Worm (Caenorhabditis elegans) whole organism, late embryonic: ENCODE data around the gene srh-180.
"Not testable (repeated sequence)": the region's sequence is repeated elsewhere in the genome, so short reads cannot be mapped to it uniquely, and the experiment has no call there.

ENCODE experiments used
- C38D4.7 ChIP-seq: fragments of 200-800 bp; sonication (Bioruptor generic); optimal IDR thresholded peaks from 2 replicates; lab custom pipeline; 2018; ENCODE audit warnings: mild to moderate bottlenecking, missing genetic modification characterization, moderate library complexity, missing compliant biosample characterization
- K02D7.2 ChIP-seq: sonication (generic microtip); optimal IDR thresholded peaks from 2 replicates; lab custom pipeline; 2017; ENCODE audit warnings: mild to moderate bottlenecking, missing genetic modification characterization, missing compliant biosample characterization
- K09A11.1 ChIP-seq: sonication (generic microtip); optimal IDR thresholded peaks from 2 replicates; lab custom pipeline; 2017; ENCODE audit warnings: antibody characterized with exemption, mild to moderate bottlenecking, missing genetic modification characterization, missing compliant biosample characterization; ENCODE audit not compliant: insufficient read depth
- T23F11.4 ChIP-seq: fragments of 200-800 bp; sonication (Bioruptor generic); optimal IDR thresholded peaks from 2 replicates; lab custom pipeline; 2018; ENCODE audit warnings: mild to moderate bottlenecking, missing genetic modification characterization, missing compliant biosample characterization
- ceh-31 ChIP-seq: sonication (generic microtip); optimal IDR thresholded peaks from 2 replicates; lab custom pipeline; 2016; ENCODE audit warnings: missing genetic modification characterization, missing compliant biosample characterization
- ceh-34 ChIP-seq: sonication (generic microtip); optimal IDR thresholded peaks from 2 replicates; lab custom pipeline; 2016; ENCODE audit warnings: mild to moderate bottlenecking, missing genetic modification characterization, missing compliant biosample characterization
- ceh-45 ChIP-seq: fragments of 200-800 bp; sonication (Bioruptor generic); IDR thresholded peaks from 2 replicates; pipeline ENCODE4 v1.3.6; 2022; ENCODE audit warnings: missing genetic modification reagents, missing genetic modification characterization, missing compliant biosample characterization
- ceh-6 ChIP-seq: fragments of 200-800 bp; sonication (Bioruptor generic); optimal IDR thresholded peaks from 2 replicates; lab custom pipeline; 2018; ENCODE audit warnings: mild to moderate bottlenecking, missing genetic modification characterization, missing compliant biosample characterization
- che-1 ChIP-seq: sonication (generic microtip); optimal IDR thresholded peaks from 2 replicates; lab custom pipeline; 2016; ENCODE audit warnings: mild to moderate bottlenecking, missing genetic modification characterization, missing compliant biosample characterization
- elt-2 ChIP-seq: sonication (generic microtip); optimal IDR thresholded peaks from 2 replicates; lab custom pipeline; 2016; ENCODE audit warnings: missing genetic modification reagents, missing genetic modification characterization, missing compliant biosample characterization
- ets-4 ChIP-seq: sonication (generic microtip); optimal IDR thresholded peaks from 2 replicates; lab custom pipeline; 2016; ENCODE audit warnings: missing genetic modification characterization, missing compliant biosample characterization
- fax-1 ChIP-seq: sonication (generic microtip); optimal IDR thresholded peaks from 2 replicates; lab custom pipeline; 2016; ENCODE audit warnings: missing genotype, missing genetic modification characterization, missing compliant biosample characterization
- hlh-13 ChIP-seq: fragments of 200-800 bp; sonication (Bioruptor generic); optimal IDR thresholded peaks from 2 replicates; lab custom pipeline; 2018; ENCODE audit warnings: mild to moderate bottlenecking, missing genetic modification characterization, missing compliant biosample characterization
- hlh-30 ChIP-seq: sonication (generic microtip); optimal IDR thresholded peaks from 2 replicates; lab custom pipeline; 2017; ENCODE audit warnings: antibody characterized with exemption, missing genetic modification characterization, missing compliant biosample characterization; ENCODE audit not compliant: insufficient read depth
- hlh-6 ChIP-seq: sonication (generic microtip); optimal IDR thresholded peaks from 2 replicates; lab custom pipeline; 2016; ENCODE audit warnings: missing genotype, missing genetic modification characterization, missing compliant biosample characterization
- hlh-8 ChIP-seq: sonication (generic microtip); optimal IDR thresholded peaks from 2 replicates; lab custom pipeline; 2016; ENCODE audit warnings: missing genotype, missing genetic modification characterization, missing compliant biosample characterization
- lin-11 ChIP-seq: fragments of 200-800 bp; sonication (Bioruptor generic); optimal IDR thresholded peaks from 2 replicates; lab custom pipeline; 2018; ENCODE audit warnings: mild to moderate bottlenecking, missing genetic modification characterization, missing compliant biosample characterization
- madf-2 ChIP-seq: sonication (generic microtip); optimal IDR thresholded peaks from 2 replicates; lab custom pipeline; 2017; ENCODE audit warnings: missing genetic modification characterization, missing compliant biosample characterization
- mec-3 ChIP-seq: sonication (generic microtip); optimal IDR thresholded peaks from 2 replicates; lab custom pipeline; 2016; ENCODE audit warnings: borderline replicate concordance, missing genetic modification characterization, missing compliant biosample characterization
- nfya-1 ChIP-seq: sonication (generic microtip); optimal IDR thresholded peaks from 2 replicates; lab custom pipeline; 2017; ENCODE audit warnings: missing genetic modification characterization, mild to moderate bottlenecking, missing compliant biosample characterization, antibody characterized with exemption, moderate library complexity
- nhr-11 ChIP-seq: fragments of 150-350 bp; optimal IDR thresholded peaks from 2 replicates; lab custom pipeline; 2014; ENCODE audit warnings: missing biosample characterization, missing genetic modification characterization
- nhr-232 ChIP-seq: sonication (generic microtip); optimal IDR thresholded peaks from 2 replicates; lab custom pipeline; 2016; ENCODE audit warnings: missing genetic modification characterization, missing compliant biosample characterization
- npax-4 ChIP-seq: sonication (generic microtip); optimal IDR thresholded peaks from 2 replicates; lab custom pipeline; 2016; ENCODE audit warnings: missing genetic modification characterization, missing compliant biosample characterization
- odd-2 ChIP-seq: sonication (generic microtip); optimal IDR thresholded peaks from 2 replicates; lab custom pipeline; 2017; ENCODE audit warnings: antibody characterized with exemption, mild to moderate bottlenecking, missing genetic modification characterization, missing compliant biosample characterization
- pag-3 ChIP-seq: sonication (generic microtip); optimal IDR thresholded peaks from 2 replicates; lab custom pipeline; 2016; ENCODE audit warnings: missing compliant biosample characterization, missing genetic modification characterization, borderline replicate concordance
- pha-4 ChIP-seq: fragments of 150-350 bp; optimal IDR thresholded peaks from 2 replicates; lab custom pipeline; 2018; ENCODE audit warnings: missing biosample characterization, missing genetic modification reagents, missing genetic modification characterization
- pqm-1 ChIP-seq: sonication (generic microtip); optimal IDR thresholded peaks from 2 replicates; lab custom pipeline; 2016; ENCODE audit warnings: missing genetic modification characterization, missing compliant biosample characterization
- ref-2 ChIP-seq: sonication (generic microtip); optimal IDR thresholded peaks from 2 replicates; lab custom pipeline; 2016; ENCODE audit warnings: missing genetic modification characterization, missing compliant biosample characterization
- rnt-1 ChIP-seq: sonication (generic microtip); optimal IDR thresholded peaks from 2 replicates; lab custom pipeline; 2016; ENCODE audit warnings: missing genetic modification characterization, missing compliant biosample characterization
- sox-2 ChIP-seq: fragments of 200-800 bp; sonication (Bioruptor generic); IDR thresholded peaks from 2 replicates; pipeline ENCODE4 v1.3.6; 2022; ENCODE audit warnings: missing genetic modification reagents, missing genetic modification characterization, missing compliant biosample characterization
- sox-4 ChIP-seq: sonication (generic microtip); optimal IDR thresholded peaks from 2 replicates; lab custom pipeline; 2017; ENCODE audit warnings: mild to moderate bottlenecking, missing genetic modification characterization, inconsistent platforms, missing compliant biosample characterization
- syd-9 ChIP-seq: sonication (generic microtip); optimal IDR thresholded peaks from 2 replicates; lab custom pipeline; 2016; ENCODE audit warnings: mild to moderate bottlenecking, missing genetic modification characterization, moderate library complexity, missing compliant biosample characterization
- tbx-7 ChIP-seq: sonication (generic microtip); optimal IDR thresholded peaks from 2 replicates; lab custom pipeline; 2016; ENCODE audit warnings: missing genotype, missing genetic modification characterization, missing compliant biosample characterization
- unc-86 ChIP-seq: sonication (generic microtip); optimal IDR thresholded peaks from 2 replicates; lab custom pipeline; 2016; ENCODE audit warnings: missing genetic modification characterization, missing compliant biosample characterization

The srh-180 gene

DNA sequence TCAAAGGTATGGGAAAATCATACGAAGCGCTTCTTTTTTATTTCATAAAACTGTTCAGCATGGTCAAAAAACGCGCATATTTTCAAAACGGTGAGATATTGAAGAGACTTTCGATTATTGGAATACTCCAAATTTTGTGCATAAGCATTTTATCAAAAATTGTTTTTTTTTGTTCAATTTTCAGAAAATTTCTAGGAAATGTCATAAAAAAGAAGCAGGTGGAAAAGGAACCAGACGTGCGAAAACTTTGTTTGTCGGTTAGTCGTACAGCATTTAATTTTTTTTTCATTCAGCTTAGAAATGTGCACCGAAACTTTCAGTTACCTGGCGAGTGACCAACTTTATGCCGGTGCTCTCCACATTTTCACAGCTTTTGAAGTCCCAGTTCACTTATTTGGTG, 16.1 kb downstream of the srh-180 start, which contains the start of gene srh-167:
srh-167 (plus strand) TSS at position 301 of the 400 bp plus-strand sequence.
- TF ChIP-seq sox-4 (tag; lab: Kevin White, UChicago), result no peak
- TF ChIP-seq ceh-6 (GFP tag; lab: Kevin White, UChicago), result no peak
- TF ChIP-seq mec-3 (tag; lab: Kevin White, UChicago), result no peak
- TF ChIP-seq unc-86 (tag; lab: Kevin White, UChicago), result no peak
- TF ChIP-seq tbx-7 (tag; lab: Kevin White, UChicago), result no peak
- no peak for TF ChIP-seq syd-9
- TF ChIP-seq pha-4 (tag; lab: Kevin White, UChicago), result no peak
- TF ChIP-seq hlh-6 (tag; lab: Kevin White, UChicago), result no peak
- no peak for TF ChIP-seq K02D7.2 (tag; lab: Kevin White, UChicago)
- TF ChIP-seq madf-2 (tag; lab: Kevin White, UChicago), result no peak
- no peak for TF ChIP-seq pqm-1
- TF ChIP-seq nhr-11 (tag; lab: Kevin White, UChicago), result no peak
- TF ChIP-seq C38D4.7, result no peak
- TF ChIP-seq sox-2 (GFP tag; lab: Robert Waterston, UW), result no peak
- TF ChIP-seq ref-2, result no peak
- no peak for TF ChIP-seq K09A11.1 (tag; lab: Kevin White, UChicago)
- TF ChIP-seq, all 69 proteins: peak for 0

ce11 chrV:16336326-16336725, 19.0 kb downstream of the srh-180 start, which contains the start of gene srw-87:
srw-87 (plus strand) TSS chrV:16336626.
- TF ChIP-seq ets-4 (no peak), nhr-232 (tag; lab: Kevin White, UChicago) (no peak), che-1 (tag; lab: Kevin White, UChicago) (no peak), rnt-1 (tag; lab: Kevin White, UChicago) (no peak), odd-2 (no peak), fax-1 (tag; lab: Kevin White, UChicago) (no peak), lin-11 (tag; lab: Kevin White, UChicago) (no peak), syd-9 (no peak), nfya-1 (tag; lab: Kevin White, UChicago) (no peak), hlh-30 (no peak), ceh-31 (tag; lab: Kevin White, UChicago) (no peak), ceh-45 (GFP tag; lab: Robert Waterston, UW) (no peak), T23F11.4 (GFP tag; lab: Kevin White, UChicago) (no peak), ceh-34 (tag; lab: Kevin White, UChicago) (no peak), ref-2 (no peak), unc-86 (tag; lab: Kevin White, UChicago) (no peak)
- TF ChIP-seq, all 69 proteins: peak for 0

DNA sequence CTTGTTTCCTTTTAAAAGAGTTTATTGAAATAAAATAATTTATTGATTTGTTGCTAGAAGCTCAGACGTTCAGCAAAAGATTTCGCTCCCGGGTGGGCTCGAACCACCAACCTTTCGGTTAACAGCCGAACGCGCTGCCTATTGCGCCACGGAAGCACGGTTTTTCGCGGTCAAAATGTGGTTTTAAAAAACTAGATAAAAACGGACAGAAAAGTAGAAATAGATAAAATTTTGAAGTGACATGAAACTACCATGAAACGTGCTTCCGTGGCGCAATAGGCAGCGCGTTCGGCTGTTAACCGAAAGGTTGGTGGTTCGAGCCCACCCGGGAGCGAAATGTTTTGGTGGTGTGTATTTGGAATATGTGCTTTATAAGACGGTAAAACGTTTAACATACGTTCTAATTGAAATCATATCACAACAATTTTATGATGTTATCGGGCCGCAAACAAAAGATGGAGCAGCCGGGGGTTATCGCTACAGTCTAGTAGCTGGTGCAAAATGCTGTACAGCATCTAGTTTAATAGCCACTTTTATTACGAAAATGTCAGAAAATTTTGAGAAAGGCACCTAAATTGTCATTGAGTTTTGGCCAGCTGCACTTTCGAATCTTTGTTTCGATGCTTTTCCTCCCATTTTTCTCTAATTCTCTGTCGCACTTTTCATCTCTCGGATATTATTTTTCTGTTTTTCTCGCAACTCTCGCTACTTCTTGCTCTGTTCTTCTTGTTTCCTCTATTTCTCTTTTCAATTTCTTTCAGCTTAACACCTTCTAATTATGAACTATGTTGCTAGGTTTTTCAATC, 21.1 kb downstream of the srh-180 start, which contains the start of gene slc-9B.2:
slc-9B.2 (plus strand) TSS at position 756 of the 806 bp plus-strand sequence.
- not testable (repeated sequence) for TF ChIP-seq elt-2, che-1, nhr-11 (tag; lab: Kevin White, UChicago)

ce11 chrV:16342258-16342618, 24.9 kb downstream of the srh-180 start, which contains the start of gene nhr-193:
nhr-193 (plus strand) TSS chrV:16342308.
- TF ChIP-seq sox-2 (GFP tag; lab: Robert Waterston, UW), result no peak
- peak; percentile 22 for TF ChIP-seq elt-2 (tag; lab: Kevin White, UChicago)
- no peak for TF ChIP-seq hlh-13 (GFP tag; lab: Kevin White, UChicago)
- no peak for TF ChIP-seq T23F11.4 (GFP tag; lab: Kevin White, UChicago)
- TF ChIP-seq hlh-8 (tag; lab: Kevin White, UChicago), result no peak
- no peak for TF ChIP-seq pag-3 (tag; lab: Kevin White, UChicago)
- TF ChIP-seq unc-86 (tag; lab: Kevin White, UChicago), result no peak
- TF ChIP-seq npax-4 (tag; lab: Kevin White, UChicago), result no peak
